Fruit fly (Drosophila melanogaster): ENCODE measurements around the gene CG4553.

CG4553 gene

dm6 chr3R:25490778-25491664 is 14.3 kb upstream of the CG4553 start, which contains the start of the genes Gnpat and CG5112 (continued):
- peak; percentile 20 for TF ChIP-seq gsb-n (tag; optimal IDR thresholded peaks at IDR 0.05)
- peak; percentile 74 for TF ChIP-seq CG14014 (GFP tag; IDR thresholded peaks at IDR 0.05)
- TF ChIP-seq Fer3 (tag; optimal IDR thresholded peaks at IDR 0.05), result peak; percentile 46
- TF ChIP-seq ssp (GFP tag; IDR thresholded peaks at IDR 0.05), result peak; percentile 85
- TF ChIP-seq CG8290 (GFP tag; optimal IDR thresholded peaks at IDR 0.05), result no peak
- TF ChIP-seq CG8290 (tag; optimal IDR thresholded peaks at IDR 0.05), result peak in 1 of 2 experiments; percentile 92
- no peak for TF ChIP-seq CG17568 (GFP tag; optimal IDR thresholded peaks at IDR 0.05)
- TF ChIP-seq Bteb2 (GFP tag; optimal IDR thresholded peaks at IDR 0.05), result peak; percentile 42
- peak; percentile 86 for TF ChIP-seq CG11456 (GFP tag; IDR thresholded peaks at IDR 0.05)
- TF ChIP-seq aop (GFP tag; IDR thresholded peaks at IDR 0.05), result no peak
- TF ChIP-seq CG6854 (GFP tag; optimal IDR thresholded peaks at IDR 0.05), result peak; percentile 16
- peak; percentile 50 for TF ChIP-seq Sry-δ (GFP tag; optimal IDR thresholded peaks at IDR 0.05)
- peak; percentile 61 for TF ChIP-seq ftz-f1 (GFP tag; optimal IDR thresholded peaks at IDR 0.05)
- TF ChIP-seq caup (GFP tag; optimal IDR thresholded peaks at IDR 0.05; ENCODE audit: severe bottlenecking), result peak; percentile 64
- peak; percentile 71 for TF ChIP-seq CG15696 (tag; optimal IDR thresholded peaks at IDR 0.05)
- peak; percentile 67 for TF ChIP-seq ems (GFP tag; optimal IDR thresholded peaks at IDR 0.05)
- TF ChIP-seq CG10267 (tag; optimal IDR thresholded peaks at IDR 0.05), result peak; percentile 58
- TF ChIP-seq CG1233 (GFP tag; optimal IDR thresholded peaks at IDR 0.05), result no peak
- no peak for TF ChIP-seq Hey (tag; optimal IDR thresholded peaks at IDR 0.05)
- TF ChIP-seq ttk (GFP tag; IDR thresholded peaks at IDR 0.05), result peak; percentile 58
- no peak for TF ChIP-seq CG2199 (GFP tag; IDR thresholded peaks at IDR 0.05)
- TF ChIP-seq CG8944 (GFP tag; optimal IDR thresholded peaks at IDR 0.05), result peak; percentile 56
- peak; percentile 55 for TF ChIP-seq maf-S (GFP tag; optimal IDR thresholded peaks at IDR 0.05)
- TF ChIP-seq gcm (GFP tag; optimal IDR thresholded peaks at IDR 0.05), result peak; percentile 48
- TF ChIP-seq lmd (GFP tag; IDR thresholded peaks at IDR 0.05), result peak; percentile 69
- TF ChIP-seq scrt (GFP tag; optimal IDR thresholded peaks at IDR 0.05), result no peak
- no peak for TF ChIP-seq Ravus (GFP tag; IDR thresholded peaks at IDR 0.05)
- TF ChIP-seq CG10959 (GFP tag; IDR thresholded peaks at IDR 0.05), result peak; percentile 79
- TF ChIP-seq CG8359 (GFP tag; optimal IDR thresholded peaks at IDR 0.05; ENCODE audit: borderline replicate concordance), result no peak
- peak; percentile 50 for TF ChIP-seq CG12769 (tag; optimal IDR thresholded peaks at IDR 0.05)
- TF ChIP-seq Atf6 (GFP tag; IDR thresholded peaks at IDR 0.05), result peak; percentile 49; the same call in 1 of the 2 replicates
- peak; percentile 19; the same call in 1 of the 3 replicates for TF ChIP-seq CG11695 (GFP tag; IDR thresholded peaks at IDR 0.05)
- TF ChIP-seq mirr (GFP tag; optimal IDR thresholded peaks at IDR 0.05), result peak; percentile 60
- TF ChIP-seq CG9876 (GFP tag; optimal IDR thresholded peaks at IDR 0.05), result peak; percentile 76
- TF ChIP-seq BEAF-32 (GFP tag; optimal IDR thresholded peaks at IDR 0.05), result peak; percentile 65
- peak; percentile 0 for TF ChIP-seq CG9437 (GFP tag; optimal IDR thresholded peaks at IDR 0.05)
- TF ChIP-seq kah (GFP tag; optimal IDR thresholded peaks at IDR 0.05), result peak; percentile 11
- TF ChIP-seq CG7357 (GFP tag; IDR thresholded peaks at IDR 0.05), result 0 out of 3 replicates have a peak, but pooled peaks have one; percentile 5
- TF ChIP-seq gsb (GFP tag; IDR thresholded peaks at IDR 0.05), result peak; percentile 68
- TF ChIP-seq CG10209 (GFP tag; optimal IDR thresholded peaks at IDR 0.05), result peak; percentile 22
- TF ChIP-seq sob (GFP tag; IDR thresholded peaks at IDR 0.05), result peak; percentile 80
- peak; percentile 47; the same call in 1 of the 2 replicates for TF ChIP-seq Taf1 (GFP tag; IDR thresholded peaks at IDR 0.05)
- TF ChIP-seq CG16815 (GFP tag; optimal IDR thresholded peaks at IDR 0.05), result no peak
- TF ChIP-seq lab (GFP tag; optimal IDR thresholded peaks at IDR 0.05), result peak; percentile 47
- TF ChIP-seq Max (GFP tag; optimal IDR thresholded peaks at IDR 0.05), result no peak
- TF ChIP-seq Side (GFP tag; optimal IDR thresholded peaks at IDR 0.05), result no peak
- peak; percentile 36 for TF ChIP-seq Abd-B (GFP tag; optimal IDR thresholded peaks at IDR 0.05)
- peak; percentile 7 for TF ChIP-seq CG4617 (GFP tag; optimal IDR thresholded peaks at IDR 0.05; ENCODE audit: borderline replicate concordance)
- TF ChIP-seq zen (tag; optimal IDR thresholded peaks at IDR 0.05), result peak; percentile 1

Measured in whole organism, embryonic.